Worm (Caenorhabditis elegans) whole organism, young adult: Measurements from ENCODE around the gene M01F1.9.

Experiments
- B0019.2 ChIP-seq: fragments of 200-800 bp; sonication (Bioruptor generic); conservative IDR thresholded peaks from 2 replicates; pipeline ENCODE4 v1.3.6; 2022; ENCODE audit warnings: missing genetic modification reagents, missing genetic modification characterization, missing compliant biosample characterization
- B0035.1 ChIP-seq: sonication (generic microtip); optimal IDR thresholded peaks from 2 replicates; lab custom pipeline; 2016; ENCODE audit warnings: missing genetic modification characterization, mild to moderate bottlenecking, missing compliant biosample characterization, missing genotype, missing genetic modification reagents
- B0261.1 ChIP-seq: sonication (generic microtip); optimal IDR thresholded peaks from 2 replicates; lab custom pipeline; 2016; ENCODE audit warnings: mild to moderate bottlenecking, missing genetic modification characterization, moderate library complexity, missing compliant biosample characterization
- F22D6.2 ChIP-seq: sonication (generic microtip); optimal IDR thresholded peaks from 2 replicates; lab custom pipeline; 2016; ENCODE audit warnings: mild to moderate bottlenecking, missing genetic modification characterization, missing compliant biosample characterization
- F23B12.7 ChIP-seq: sonication (generic microtip); optimal IDR thresholded peaks from 2 replicates; lab custom pipeline; 2017; ENCODE audit warnings: missing genetic modification characterization, mild to moderate bottlenecking, missing compliant biosample characterization, antibody characterized with exemption, moderate library complexity; ENCODE audit not compliant: insufficient read depth
- F52B5.7 ChIP-seq: sonication (generic microtip); optimal IDR thresholded peaks from 2 replicates; lab custom pipeline; 2016; ENCODE audit warnings: mild to moderate bottlenecking, missing genetic modification characterization, missing compliant biosample characterization
- K11D2.4 ChIP-seq: fragments of 200-800 bp; sonication (Bioruptor generic); IDR thresholded peaks from 2 replicates; pipeline ENCODE4 v1.3.6; 2022; ENCODE audit warnings: missing genetic modification reagents, missing genetic modification characterization, missing compliant biosample characterization
- T26A5.8 ChIP-seq: sonication (generic microtip); optimal IDR thresholded peaks from 2 replicates; lab custom pipeline; 2016; ENCODE audit warnings: missing genetic modification characterization, missing compliant biosample characterization
- Y53F4B.3 ChIP-seq: fragments of 200-800 bp; sonication (Bioruptor generic); IDR thresholded peaks from 2 replicates; pipeline ENCODE4 v1.3.6; 2022; ENCODE audit warnings: missing genetic modification reagents, missing genetic modification characterization, missing compliant biosample characterization
- Y53G8AR.9 ChIP-seq: fragments of 200-800 bp; sonication (Bioruptor generic); conservative IDR thresholded peaks from 2 replicates; pipeline ENCODE4 v1.3.6; 2022; ENCODE audit warnings: missing genetic modification reagents, missing genetic modification characterization, missing compliant biosample characterization
- Y79H2A.3 ChIP-seq: fragments of 200-800 bp; sonication (Bioruptor generic); conservative IDR thresholded peaks from 2 replicates; pipeline ENCODE4 v1.3.6; 2022; ENCODE audit warnings: missing genetic modification reagents, missing genetic modification characterization, missing compliant biosample characterization
- aptf-2 ChIP-seq: fragments of 200-800 bp; sonication (Bioruptor generic); conservative IDR thresholded peaks from 2 replicates; pipeline ENCODE4 v1.3.6; 2022; ENCODE audit warnings: missing genetic modification reagents, missing genetic modification characterization, missing compliant biosample characterization
- atf-7 ChIP-seq: sonication (generic microtip); optimal IDR thresholded peaks from 2 replicates; lab custom pipeline; 2017; ENCODE audit warnings: mild to moderate bottlenecking, missing genetic modification characterization, missing compliant biosample characterization
- bed-1 ChIP-seq: fragments of 200-800 bp; sonication (Bioruptor generic); IDR thresholded peaks from 2 replicates; pipeline ENCODE4 v1.3.6; 2022; ENCODE audit warnings: missing genetic modification reagents, missing genetic modification characterization, missing compliant biosample characterization
- cebp-1 ChIP-seq, 2 experiments: fragments of 200-800 bp in 1 of 2; sonication (Bioruptor generic) in 1 of 2; sonication (generic microtip) in 1 of 2; IDR thresholded peaks in 1 of 2; optimal IDR thresholded peaks in 1 of 2; 2 replicates each; pipeline versions ENCODE4 v1.3.6 to Lab custom; 2017 to 2022; ENCODE audit warnings: missing compliant biosample characterization in 2 of 2, missing genetic modification characterization in 2 of 2, mild to moderate bottlenecking in 1 of 2, missing genetic modification reagents in 1 of 2, moderate library complexity in 1 of 2
- ceh-40 ChIP-seq: fragments of 200-800 bp; sonication (Bioruptor generic); IDR thresholded peaks from 2 replicates; pipeline ENCODE4 v1.3.6; 2022; ENCODE audit warnings: missing genetic modification characterization, missing compliant biosample characterization
- gei-17 ChIP-seq: fragments of 200-800 bp; sonication (Bioruptor generic); optimal IDR thresholded peaks from 2 replicates; lab custom pipeline; 2018; ENCODE audit warnings: mild to moderate bottlenecking, missing genetic modification characterization, missing compliant biosample characterization
- hlh-12 ChIP-seq: sonication (generic microtip); optimal IDR thresholded peaks from 2 replicates; lab custom pipeline; 2016; ENCODE audit warnings: missing genetic modification characterization, missing compliant biosample characterization
- hmg-1.2 ChIP-seq: fragments of 200-800 bp; sonication (Bioruptor generic); IDR thresholded peaks from 2 replicates; pipeline ENCODE4 v1.3.6; 2022; ENCODE audit warnings: missing genetic modification reagents, missing genetic modification characterization, missing compliant biosample characterization
- lin-35 ChIP-seq, 3 experiments: fragments of 150-350 bp in 2 of 3; sonication (generic microtip) in 1 of 3; optimal IDR thresholded peaks; 2 replicates each; lab custom pipeline; 2014 to 2018; ENCODE audit warnings: missing biosample characterization in 3 of 3, missing genetic modification characterization in 3 of 3, missing genetic modification reagents in 3 of 3
- lin-40 ChIP-seq: sonication (generic microtip); optimal IDR thresholded peaks from 2 replicates; lab custom pipeline; 2016; ENCODE audit warnings: missing genetic modification characterization, mild to moderate bottlenecking, missing compliant biosample characterization, missing genotype, missing genetic modification reagents
- madf-10 ChIP-seq: sonication (generic microtip); optimal IDR thresholded peaks from 2 replicates; lab custom pipeline; 2016; ENCODE audit warnings: mild to moderate bottlenecking, missing genetic modification characterization, missing compliant biosample characterization
- mcd-1 ChIP-seq: fragments of 200-800 bp; sonication (Bioruptor generic); IDR thresholded peaks from 2 replicates; pipeline ENCODE4 v1.3.6; 2022; ENCODE audit warnings: missing genetic modification reagents, missing genetic modification characterization, missing compliant biosample characterization
- mel-28 ChIP-seq: sonication (generic microtip); optimal IDR thresholded peaks from 2 replicates; lab custom pipeline; 2016; ENCODE audit warnings: borderline replicate concordance, mild to moderate bottlenecking, missing genetic modification characterization, missing compliant biosample characterization
- nhr-120 ChIP-seq: fragments of 200-800 bp; sonication (Bioruptor generic); IDR thresholded peaks from 2 replicates; pipeline ENCODE4 v1.3.6; 2022; ENCODE audit warnings: missing genetic modification characterization, missing compliant biosample characterization
- nhr-80 ChIP-seq: sonication (generic microtip); optimal IDR thresholded peaks from 2 replicates; lab custom pipeline; 2016; ENCODE audit warnings: missing genetic modification characterization, missing compliant biosample characterization
- pbrm-1 ChIP-seq: fragments of 200-800 bp; sonication (Bioruptor generic); IDR thresholded peaks from 2 replicates; pipeline ENCODE4 v1.3.6; 2022; ENCODE audit warnings: missing genetic modification reagents, missing genetic modification characterization, missing compliant biosample characterization
- rec-8 ChIP-seq, 2 experiments: sonication (generic microtip); optimal IDR thresholded peaks; 2 replicates each; lab custom pipeline; 2016; ENCODE audit warnings: mild to moderate bottlenecking in 2 of 2, missing genetic modification characterization in 2 of 2, missing genetic modification reagents in 2 of 2, missing genotype in 2 of 2, missing biosample characterization in 1 of 2, missing compliant biosample characterization in 1 of 2, moderate library complexity in 1 of 2
- repo-1 ChIP-seq: sonication (generic microtip); optimal IDR thresholded peaks from 2 replicates; lab custom pipeline; 2017; ENCODE audit warnings: mild to moderate bottlenecking, missing genetic modification characterization, missing compliant biosample characterization
- snpc-1.3 ChIP-seq: sonication (generic microtip); optimal IDR thresholded peaks from 2 replicates; lab custom pipeline; 2017; ENCODE audit warnings: missing genetic modification characterization, mild to moderate bottlenecking, missing compliant biosample characterization, antibody characterized with exemption, moderate library complexity, missing genotype, missing genetic modification reagents; ENCODE audit not compliant: insufficient read depth
- somi-1 ChIP-seq: fragments of 200-800 bp; sonication (Bioruptor generic); optimal IDR thresholded peaks from 2 replicates; lab custom pipeline; 2018; ENCODE audit warnings: mild to moderate bottlenecking, missing genetic modification characterization, missing compliant biosample characterization
- sptf-2 ChIP-seq: fragments of 200-800 bp; sonication (Bioruptor generic); optimal IDR thresholded peaks from 2 replicates; lab custom pipeline; 2018; ENCODE audit warnings: mild to moderate bottlenecking, missing genetic modification characterization, missing compliant biosample characterization
- tbp1 ChIP-seq: fragments of 200-800 bp; sonication (Bioruptor generic); optimal IDR thresholded peaks from 2 replicates; lab custom pipeline; 2018; ENCODE audit warnings: mild to moderate bottlenecking, missing genetic modification characterization, missing compliant biosample characterization
- unc-130 ChIP-seq: sonication (generic microtip); optimal IDR thresholded peaks from 2 replicates; lab custom pipeline; 2016; ENCODE audit warnings: missing genetic modification reagents, missing genetic modification characterization, missing compliant biosample characterization
- xnd-1 ChIP-seq: sonication (generic microtip); optimal IDR thresholded peaks from 2 replicates; lab custom pipeline; 2016; ENCODE audit warnings: missing genotype, missing genetic modification reagents, missing genetic modification characterization, missing compliant biosample characterization
- ztf-22 ChIP-seq: fragments of 200-800 bp; sonication (Bioruptor generic); optimal IDR thresholded peaks from 2 replicates; lab custom pipeline; 2018; ENCODE audit warnings: mild to moderate bottlenecking, missing genetic modification characterization, moderate library complexity, missing compliant biosample characterization
- ztf-28 ChIP-seq: fragments of 200-800 bp; sonication (Bioruptor generic); IDR thresholded peaks from 2 replicates; pipeline ENCODE4 v1.3.6; 2022; ENCODE audit warnings: missing genetic modification reagents, missing genetic modification characterization, missing compliant biosample characterization

M01F1.9 gene

DNA sequence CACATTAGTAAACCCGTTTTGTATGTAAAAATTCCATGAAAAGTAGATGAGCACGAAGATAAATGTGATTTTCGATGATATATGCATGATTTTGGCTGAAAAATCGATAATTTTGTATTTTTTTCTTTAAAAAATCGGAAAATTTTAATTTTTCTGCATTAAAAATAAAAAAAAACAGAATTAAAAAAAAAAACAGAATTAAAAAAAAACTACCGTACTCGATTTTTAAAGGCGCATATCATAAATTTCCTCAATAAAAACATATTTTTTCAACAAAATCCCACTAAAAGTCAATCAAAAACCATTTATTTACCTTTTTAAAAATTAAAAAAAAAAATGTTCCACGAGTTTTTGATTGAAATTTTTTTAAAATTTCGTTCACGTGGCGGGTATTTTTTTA is 5.7 kb downstream of the M01F1.9 start, which contains the start of gene gly-14 (continued):
- TF ChIP-seq rec-8 (tag; optimal IDR thresholded peaks at IDR 0.05; lab: Kevin White, UChicago): no peak
- TF ChIP-seq aptf-2 (GFP tag; lab: Robert Waterston, UW): no peak
- TF ChIP-seq nhr-120 (GFP tag; lab: Robert Waterston, UW): no peak
- no peak for TF ChIP-seq bed-1
- no peak for TF ChIP-seq madf-10 (tag; lab: Kevin White, UChicago)
- no peak for TF ChIP-seq nhr-80 (tag; lab: Kevin White, UChicago)

- no peak for TF ChIP-seq snpc-1.3 (tag; lab: Kevin White, UChicago)
- peak; percentile 65 for TF ChIP-seq hmg-1.2
- TF ChIP-seq, all 124 proteins: peak for 1
Observed at ce11 chrIII:3488224-3488623, 10.6 kb downstream of the M01F1.9 start, which contains the start of gene C34C12.7. Gene C34C12.7, minus strand, starts transcription at chrIII:3488341.

- no peak for TF ChIP-seq K11D2.4 (GFP tag; lab: Robert Waterston, UW)
- TF ChIP-seq tbp1 (GFP tag; lab: Kevin White, UChicago): no peak
- TF ChIP-seq pbrm-1 (GFP tag; lab: Robert Waterston, UW): no peak
- TF ChIP-seq hlh-12 (tag; lab: Kevin White, UChicago): no peak
- no peak for TF ChIP-seq F22D6.2
- TF ChIP-seq lin-40: no peak
- TF ChIP-seq B0261.1 (tag; lab: Kevin White, UChicago): no peak
- no peak for TF ChIP-seq F23B12.7 (tag; lab: Kevin White, UChicago)
- TF ChIP-seq lin-35 (GFP tag; optimal IDR thresholded peaks at IDR 0.05; lab: Kevin White, UChicago): no peak
- no peak for TF ChIP-seq F52B5.7 (tag; lab: Kevin White, UChicago)
- TF ChIP-seq Y53F4B.3: no peak
- TF ChIP-seq xnd-1 (tag; lab: Kevin White, UChicago): no peak
- TF ChIP-seq sptf-2 (GFP tag; lab: Kevin White, UChicago): no peak
- TF ChIP-seq ceh-40: no peak
- TF ChIP-seq hmg-1.2: no peak
- no peak for TF ChIP-seq Y79H2A.3
- TF ChIP-seq T26A5.8 (tag; lab: Kevin White, UChicago): no peak
Observed at ce11 chrIII:3487133-3487532, 11.7 kb downstream of the M01F1.9 start.

ce11 chrIII:3486055-3486454 is 12.8 kb downstream of the M01F1.9 start:
- TF ChIP-seq mcd-1: no peak
- no peak for TF ChIP-seq madf-10 (tag; lab: Kevin White, UChicago)
- TF ChIP-seq T26A5.8 (tag; lab: Kevin White, UChicago): no peak
- TF ChIP-seq ztf-22 (GFP tag; lab: Kevin White, UChicago): no peak
- no peak for TF ChIP-seq cebp-1 (GFP tag; IDR thresholded peaks at IDR 0.05; lab: Robert Waterston, UW)
- no peak for TF ChIP-seq cebp-1 (tag; optimal IDR thresholded peaks at IDR 0.05; lab: Kevin White, UChicago)
- no peak for TF ChIP-seq ztf-28 (GFP tag; lab: Robert Waterston, UW)
- TF ChIP-seq mel-28: no peak
- TF ChIP-seq gei-17 (GFP tag; lab: Kevin White, UChicago): no peak
- TF ChIP-seq unc-130 (GFP tag; lab: Kevin White, UChicago): no peak
- no peak for TF ChIP-seq Y53G8AR.9 (GFP tag; lab: Robert Waterston, UW)
- no peak for TF ChIP-seq atf-7
- TF ChIP-seq B0019.2 (GFP tag; lab: Robert Waterston, UW): no peak
- TF ChIP-seq B0035.1: no peak
- no peak for TF ChIP-seq somi-1 (GFP tag; lab: Kevin White, UChicago)
- no peak for TF ChIP-seq repo-1
